Fruit fly (Drosophila melanogaster): ENCODE measurements around the gene Tbc1d15-17.

Gene Tbc1d15-17

DNA sequence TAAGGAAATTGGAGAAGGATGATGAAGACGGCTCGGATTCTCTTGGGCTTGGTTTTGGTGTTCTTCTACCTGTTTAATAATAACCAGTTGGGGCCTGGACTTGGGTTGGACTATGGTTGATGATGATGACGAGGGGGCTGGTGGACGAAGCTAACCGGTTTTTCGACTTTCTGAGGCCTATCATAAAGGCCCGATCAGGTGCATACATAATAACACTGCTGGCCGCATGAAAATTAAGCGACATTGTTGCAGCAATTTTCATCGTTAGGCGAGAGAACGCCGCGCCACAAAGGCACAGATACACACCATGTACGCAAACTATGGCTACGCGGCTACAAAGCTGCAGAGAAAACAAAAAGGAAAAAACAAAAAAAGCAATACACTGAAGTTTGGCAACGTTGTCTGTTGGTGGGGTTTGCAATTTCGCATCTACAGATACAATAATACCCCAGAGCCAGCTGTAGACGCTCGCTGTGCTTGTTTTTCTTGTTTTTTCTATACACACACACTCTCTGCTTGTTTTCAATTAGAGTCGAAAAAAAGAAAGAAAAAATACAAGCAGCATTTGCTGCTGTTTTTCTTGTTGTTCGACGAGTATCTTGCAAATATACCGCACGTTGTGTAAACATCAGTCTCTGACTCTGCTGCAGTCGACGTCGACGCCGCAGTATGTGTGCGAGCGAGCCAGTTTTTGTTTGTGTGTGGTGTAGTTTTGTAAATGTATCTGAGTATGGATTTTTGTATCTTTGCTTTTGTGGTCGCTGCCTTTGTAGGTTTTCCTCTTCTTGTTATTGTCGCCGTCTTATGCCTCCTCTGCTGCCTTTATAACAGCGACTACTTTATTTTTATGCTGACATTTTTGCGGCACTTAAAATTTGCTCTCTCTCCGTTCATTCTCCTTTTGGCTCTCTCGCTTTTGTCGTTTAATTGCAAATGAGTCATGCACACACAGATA, 40.6 kb upstream of the Tbc1d15-17 start (continued):
- peak; percentile 96 for TF ChIP-seq B-H2 (GFP tag; optimal IDR thresholded peaks at IDR 0.05)
- TF ChIP-seq CG3847 (GFP tag; IDR thresholded peaks at IDR 0.05) = no peak
- peak; percentile 87 for TF ChIP-seq CG15479 (GFP tag; optimal IDR thresholded peaks at IDR 0.05)
- peak; percentile 57 for TF ChIP-seq Spps (tag; optimal IDR thresholded peaks at IDR 0.05)
- TF ChIP-seq MTF-1 (GFP tag; optimal IDR thresholded peaks at IDR 0.05; ENCODE audit: borderline replicate concordance) = peak; percentile 85
- no peak for TF ChIP-seq CG30020 (tag; optimal IDR thresholded peaks at IDR 0.05)
- TF ChIP-seq CG10431 (GFP tag; optimal IDR thresholded peaks at IDR 0.05) = peak; percentile 59
- no peak for TF ChIP-seq CG16779 (GFP tag; IDR thresholded peaks at IDR 0.05)
- TF ChIP-seq CG3281 (GFP tag; optimal IDR thresholded peaks at IDR 0.05) = peak; percentile 86
- TF ChIP-seq Dref (GFP tag; IDR thresholded peaks at IDR 0.05) = no peak
- peak; percentile 75 for TF ChIP-seq pfk (GFP tag; optimal IDR thresholded peaks at IDR 0.05)
- no peak for TF ChIP-seq row (GFP tag; IDR thresholded peaks at IDR 0.05)
- no peak for TF ChIP-seq pnt (GFP tag; optimal IDR thresholded peaks at IDR 0.05)
- TF ChIP-seq Asciz (GFP tag; optimal IDR thresholded peaks at IDR 0.05) = peak; percentile 86
- peak; percentile 53 to 96 for TF ChIP-seq Pdp1 (GFP tag; optimal IDR thresholded peaks at IDR 0.05)
- peak; percentile 39 for TF ChIP-seq CG18011 (GFP tag; optimal IDR thresholded peaks at IDR 0.05)
- TF ChIP-seq Nf-YC (tag; optimal IDR thresholded peaks at IDR 0.05) = peak; percentile 68
- TF ChIP-seq Hr3 (GFP tag; optimal IDR thresholded peaks at IDR 0.05) = no peak
- no peak for TF ChIP-seq Dip2 (GFP tag; IDR thresholded peaks at IDR 0.05)
- no peak for TF ChIP-seq CG9609 (GFP tag; optimal IDR thresholded peaks at IDR 0.05)
- TF ChIP-seq PHDP (tag; optimal IDR thresholded peaks at IDR 0.05) = peak; percentile 81
- no peak for TF ChIP-seq CG1024 (GFP tag; IDR thresholded peaks at IDR 0.05)
- TF ChIP-seq nerfin-1 (tag; optimal IDR thresholded peaks at IDR 0.05) = peak; percentile 73
- peak; percentile 50 for TF ChIP-seq CG9437 (GFP tag; optimal IDR thresholded peaks at IDR 0.05)
- peak; percentile 40 for TF ChIP-seq CG8089 (GFP tag; optimal IDR thresholded peaks at IDR 0.05)
- TF ChIP-seq CG2202 (tag; optimal IDR thresholded peaks at IDR 0.05) = peak; percentile 57
- TF ChIP-seq otp (GFP tag; IDR thresholded peaks at IDR 0.05) = no peak
- TF ChIP-seq maf-S (GFP tag; optimal IDR thresholded peaks at IDR 0.05) = peak; percentile 38
- TF ChIP-seq org-1 (GFP tag; optimal IDR thresholded peaks at IDR 0.05) = peak; percentile 81
- peak; percentile 96 for TF ChIP-seq CG13296 (GFP tag; optimal IDR thresholded peaks at IDR 0.05)
- TF ChIP-seq wek (GFP tag; optimal IDR thresholded peaks at IDR 0.05) = peak; percentile 67
- TF ChIP-seq ara (GFP tag; IDR thresholded peaks at IDR 0.05) = no peak
- peak; percentile 61 for TF ChIP-seq CG7745 (tag; optimal IDR thresholded peaks at IDR 0.05)
- TF ChIP-seq CG4707 (GFP tag; optimal IDR thresholded peaks at IDR 0.05) = peak; percentile 59
- TF ChIP-seq zen (tag; optimal IDR thresholded peaks at IDR 0.05) = peak; percentile 55
- peak in 1 of 2 experiments; percentile 4 for TF ChIP-seq dpn (GFP tag; optimal IDR thresholded peaks at IDR 0.05)
- peak; percentile 84 for TF ChIP-seq sd (tag; optimal IDR thresholded peaks at IDR 0.05)
- peak; percentile 59 for TF ChIP-seq CG1647 (GFP tag; optimal IDR thresholded peaks at IDR 0.05)
- TF ChIP-seq HmgD (GFP tag; optimal IDR thresholded peaks at IDR 0.05) = peak; percentile 11
- TF ChIP-seq CG13424 (tag; optimal IDR thresholded peaks at IDR 0.05) = peak; percentile 62
- peak; percentile 35 for TF ChIP-seq kay (GFP tag; optimal IDR thresholded peaks at IDR 0.05)
- TF ChIP-seq CG7987 (GFP tag; optimal IDR thresholded peaks at IDR 0.05) = peak; percentile 92
- peak; percentile 27 for TF ChIP-seq Lpt (GFP tag; optimal IDR thresholded peaks at IDR 0.05)
- no peak for TF ChIP-seq ro (GFP tag; IDR thresholded peaks at IDR 0.05)
- peak; percentile 84 for TF ChIP-seq Vsx1 (GFP tag; optimal IDR thresholded peaks at IDR 0.05)
- TF ChIP-seq Aef1 (GFP tag; IDR thresholded peaks at IDR 0.05) = no peak
- no peak for TF ChIP-seq CG32772 (GFP tag; IDR thresholded peaks at IDR 0.05)
- TF ChIP-seq gsb-n (tag; optimal IDR thresholded peaks at IDR 0.05) = peak; percentile 59
